Worm (Caenorhabditis elegans) whole organism, young adult: ENCODE data around the gene E02H4.2.

Source experiments
- B0019.2 ChIP-seq: fragments of 200-800 bp; sonication (Bioruptor generic); conservative IDR thresholded peaks from 2 replicates; pipeline ENCODE4 v1.3.6; 2022; ENCODE audit warnings: missing genetic modification reagents, missing genetic modification characterization, missing compliant biosample characterization
- B0035.1 ChIP-seq: sonication (generic microtip); optimal IDR thresholded peaks from 2 replicates; lab custom pipeline; 2016; ENCODE audit warnings: missing genetic modification characterization, mild to moderate bottlenecking, missing compliant biosample characterization, missing genotype, missing genetic modification reagents
- F10E7.11 ChIP-seq: sonication (generic microtip); optimal IDR thresholded peaks from 2 replicates; lab custom pipeline; 2017; ENCODE audit warnings: mild to moderate bottlenecking, missing genetic modification characterization, moderate library complexity, missing compliant biosample characterization
- F37B4.10 ChIP-seq: fragments of 200-800 bp; sonication (Bioruptor generic); IDR thresholded peaks from 2 replicates; pipeline ENCODE4 v1.3.6; 2022; ENCODE audit warnings: missing genetic modification characterization, missing compliant biosample characterization
- F55B11.4 ChIP-seq: sonication (generic microtip); optimal IDR thresholded peaks from 2 replicates; lab custom pipeline; 2016; ENCODE audit warnings: missing compliant biosample characterization, missing genetic modification characterization, borderline replicate concordance; ENCODE audit not compliant: insufficient read depth
- F57A8.1 ChIP-seq: fragments of 200-800 bp; sonication (Bioruptor generic); optimal IDR thresholded peaks from 2 replicates; lab custom pipeline; 2018; ENCODE audit warnings: mild to moderate bottlenecking, missing genetic modification characterization, moderate library complexity, missing compliant biosample characterization
- T07F8.4 ChIP-seq: sonication (generic microtip); optimal IDR thresholded peaks from 2 replicates; lab custom pipeline; 2016; ENCODE audit warnings: mild to moderate bottlenecking, missing genetic modification characterization, moderate library complexity, missing compliant biosample characterization
- Y56A3A.18 ChIP-seq: fragments of 200-800 bp; sonication (Bioruptor generic); IDR thresholded peaks from 2 replicates; pipeline ENCODE4 v1.3.6; 2022; ENCODE audit warnings: missing genetic modification reagents, missing genetic modification characterization, missing compliant biosample characterization
- Y67H2A.10 ChIP-seq: fragments of 200-800 bp; sonication (Bioruptor generic); conservative IDR thresholded peaks from 2 replicates; pipeline ENCODE4 v1.3.6; 2022; ENCODE audit warnings: missing genetic modification reagents, missing genetic modification characterization, missing compliant biosample characterization
- Y95B8A.8 ChIP-seq: fragments of 200-800 bp; sonication (Bioruptor generic); IDR thresholded peaks from 2 replicates; pipeline ENCODE4 v1.3.6; 2022; ENCODE audit warnings: missing genetic modification reagents, missing genetic modification characterization, missing compliant biosample characterization
- ama-1 ChIP-seq, 3 experiments: fragments of 150-350 bp in 1 of 3; sonication (generic microtip) in 2 of 3; optimal IDR thresholded peaks; 2 replicates each; lab custom pipeline; 2014 to 2018; ENCODE audit warnings: missing biosample characterization in 2 of 3, missing genetic modification characterization in 2 of 3, missing genetic modification reagents in 2 of 3
- atf-7 ChIP-seq: sonication (generic microtip); optimal IDR thresholded peaks from 2 replicates; lab custom pipeline; 2017; ENCODE audit warnings: mild to moderate bottlenecking, missing genetic modification characterization, missing compliant biosample characterization
- attf-6 ChIP-seq: fragments of 200-800 bp; sonication (Bioruptor generic); IDR thresholded peaks from 2 replicates; pipeline ENCODE4 v1.3.6; 2022; ENCODE audit warnings: missing genetic modification reagents, missing genetic modification characterization, missing compliant biosample characterization
- ccch-3 ChIP-seq: fragments of 200-800 bp; sonication (Bioruptor generic); optimal IDR thresholded peaks from 2 replicates; lab custom pipeline; 2018; ENCODE audit warnings: mild to moderate bottlenecking, missing genetic modification characterization, missing compliant biosample characterization
- cebp-1 ChIP-seq, 2 experiments: fragments of 200-800 bp in 1 of 2; sonication (Bioruptor generic) in 1 of 2; sonication (generic microtip) in 1 of 2; IDR thresholded peaks in 1 of 2; optimal IDR thresholded peaks in 1 of 2; 2 replicates each; pipeline versions ENCODE4 v1.3.6 to Lab custom; 2017 to 2022; ENCODE audit warnings: missing compliant biosample characterization in 2 of 2, missing genetic modification characterization in 2 of 2, mild to moderate bottlenecking in 1 of 2, missing genetic modification reagents in 1 of 2, moderate library complexity in 1 of 2
- ceh-40 ChIP-seq: fragments of 200-800 bp; sonication (Bioruptor generic); IDR thresholded peaks from 2 replicates; pipeline ENCODE4 v1.3.6; 2022; ENCODE audit warnings: missing genetic modification characterization, missing compliant biosample characterization
- ceh-58 ChIP-seq: fragments of 200-800 bp; sonication (Bioruptor generic); IDR thresholded peaks from 2 replicates; pipeline ENCODE4 v1.3.6; 2022; ENCODE audit warnings: missing genetic modification characterization, missing compliant biosample characterization
- ceh-91 ChIP-seq: fragments of 200-800 bp; sonication (Bioruptor generic); IDR thresholded peaks from 2 replicates; pipeline ENCODE4 v1.3.6; 2022; ENCODE audit warnings: missing genetic modification reagents, missing genetic modification characterization, missing compliant biosample characterization
- chd-7 ChIP-seq: sonication (generic microtip); optimal IDR thresholded peaks from 2 replicates; lab custom pipeline; 2016; ENCODE audit warnings: mild to moderate bottlenecking, missing genetic modification characterization, moderate library complexity, missing compliant biosample characterization
- die-1 ChIP-seq: sonication (generic microtip); optimal IDR thresholded peaks from 2 replicates; lab custom pipeline; 2016; ENCODE audit warnings: missing genotype, mild to moderate bottlenecking, missing genetic modification characterization, missing compliant biosample characterization
- dpl-1 ChIP-seq: fragments of 150-350 bp; optimal IDR thresholded peaks from 2 replicates; lab custom pipeline; 2014; ENCODE audit warnings: missing biosample characterization, missing genetic modification reagents, missing genetic modification characterization
- efl-1 ChIP-seq: fragments of 150-350 bp; optimal IDR thresholded peaks from 2 replicates; lab custom pipeline; 2014; ENCODE audit warnings: missing biosample characterization, missing genetic modification reagents, missing genetic modification characterization
- gei-17 ChIP-seq: fragments of 200-800 bp; sonication (Bioruptor generic); optimal IDR thresholded peaks from 2 replicates; lab custom pipeline; 2018; ENCODE audit warnings: mild to moderate bottlenecking, missing genetic modification characterization, missing compliant biosample characterization
- hlh-12 ChIP-seq: sonication (generic microtip); optimal IDR thresholded peaks from 2 replicates; lab custom pipeline; 2016; ENCODE audit warnings: missing genetic modification characterization, missing compliant biosample characterization
- hlh-26 ChIP-seq: fragments of 200-800 bp; sonication (Bioruptor generic); conservative IDR thresholded peaks from 2 replicates; pipeline ENCODE4 v1.3.6; 2022; ENCODE audit warnings: missing genetic modification reagents, missing genetic modification characterization, missing compliant biosample characterization
- let-607 ChIP-seq, 2 experiments: fragments of 200-800 bp in 1 of 2; sonication (Bioruptor generic) in 1 of 2; sonication (generic microtip) in 1 of 2; optimal IDR thresholded peaks; 2 replicates each; lab custom pipeline; 2016 to 2018; ENCODE audit warnings: mild to moderate bottlenecking in 2 of 2, missing compliant biosample characterization in 2 of 2, missing genetic modification characterization in 2 of 2, moderate library complexity in 2 of 2, missing genotype in 1 of 2
- lin-26 ChIP-seq: fragments of 200-800 bp; sonication (Bioruptor generic); IDR thresholded peaks from 2 replicates; pipeline ENCODE4 v1.3.6; 2022; ENCODE audit warnings: missing genetic modification reagents, missing genetic modification characterization, missing compliant biosample characterization
- lin-40 ChIP-seq: sonication (generic microtip); optimal IDR thresholded peaks from 2 replicates; lab custom pipeline; 2016; ENCODE audit warnings: missing genetic modification characterization, mild to moderate bottlenecking, missing compliant biosample characterization, missing genotype, missing genetic modification reagents
- lin-54 ChIP-seq: fragments of 200-800 bp; sonication (Bioruptor generic); optimal IDR thresholded peaks from 2 replicates; lab custom pipeline; 2018; ENCODE audit warnings: mild to moderate bottlenecking, missing genetic modification characterization, missing compliant biosample characterization
- lsl-1 ChIP-seq: fragments of 200-800 bp; sonication (Bioruptor generic); optimal IDR thresholded peaks from 2 replicates; lab custom pipeline; 2018; ENCODE audit warnings: mild to moderate bottlenecking, missing genetic modification characterization, moderate library complexity, missing compliant biosample characterization
- lsy-27 ChIP-seq: sonication (generic microtip); optimal IDR thresholded peaks from 2 replicates; lab custom pipeline; 2017; ENCODE audit warnings: missing genetic modification characterization, mild to moderate bottlenecking, missing compliant biosample characterization, antibody characterized with exemption, missing genotype, borderline replicate concordance; ENCODE audit not compliant: insufficient read depth
- madf-10 ChIP-seq: sonication (generic microtip); optimal IDR thresholded peaks from 2 replicates; lab custom pipeline; 2016; ENCODE audit warnings: mild to moderate bottlenecking, missing genetic modification characterization, missing compliant biosample characterization
- madf-6 ChIP-seq: fragments of 200-800 bp; sonication (Bioruptor generic); IDR thresholded peaks from 2 replicates; pipeline ENCODE4 v1.3.6; 2022; ENCODE audit warnings: missing genetic modification reagents, missing genetic modification characterization, missing compliant biosample characterization
- madf-8 ChIP-seq: fragments of 200-800 bp; sonication (Bioruptor generic); conservative IDR thresholded peaks from 2 replicates; pipeline ENCODE4 v1.3.6; 2022; ENCODE audit warnings: missing genetic modification reagents, missing genetic modification characterization, missing compliant biosample characterization
- mel-28 ChIP-seq: sonication (generic microtip); optimal IDR thresholded peaks from 2 replicates; lab custom pipeline; 2016; ENCODE audit warnings: borderline replicate concordance, mild to moderate bottlenecking, missing genetic modification characterization, missing compliant biosample characterization
- nfyb-1 ChIP-seq: fragments of 200-800 bp; sonication (Bioruptor generic); IDR thresholded peaks from 2 replicates; pipeline ENCODE4 v1.3.6; 2022; ENCODE audit warnings: missing genetic modification reagents, missing genetic modification characterization, missing compliant biosample characterization
- nhr-27 ChIP-seq: fragments of 200-800 bp; sonication (Bioruptor generic); optimal IDR thresholded peaks from 2 replicates; lab custom pipeline; 2018; ENCODE audit warnings: mild to moderate bottlenecking, missing genetic modification characterization, moderate library complexity, missing compliant biosample characterization
- nhr-80 ChIP-seq: sonication (generic microtip); optimal IDR thresholded peaks from 2 replicates; lab custom pipeline; 2016; ENCODE audit warnings: missing genetic modification characterization, missing compliant biosample characterization
- nhr-90 ChIP-seq: sonication (generic microtip); optimal IDR thresholded peaks from 2 replicates; lab custom pipeline; 2016; ENCODE audit warnings: missing genotype, mild to moderate bottlenecking, missing genetic modification characterization, missing compliant biosample characterization
- repo-1 ChIP-seq: sonication (generic microtip); optimal IDR thresholded peaks from 2 replicates; lab custom pipeline; 2017; ENCODE audit warnings: mild to moderate bottlenecking, missing genetic modification characterization, missing compliant biosample characterization
- sdz-38 ChIP-seq: sonication (generic microtip); optimal IDR thresholded peaks from 2 replicates; lab custom pipeline; 2016; ENCODE audit warnings: missing genotype, missing genetic modification characterization, missing compliant biosample characterization
- snpc-1.1 ChIP-seq: sonication (generic microtip); optimal IDR thresholded peaks from 2 replicates; lab custom pipeline; 2017; ENCODE audit warnings: missing genetic modification characterization, mild to moderate bottlenecking, missing compliant biosample characterization, antibody characterized with exemption, moderate library complexity, missing genotype, missing genetic modification reagents; ENCODE audit not compliant: insufficient read depth
- snpc-3.4 ChIP-seq: sonication (generic microtip); optimal IDR thresholded peaks from 2 replicates; lab custom pipeline; 2017; ENCODE audit warnings: missing genetic modification characterization, mild to moderate bottlenecking, missing compliant biosample characterization, antibody characterized with exemption, moderate library complexity, missing genotype, missing genetic modification reagents
- xnd-1 ChIP-seq: sonication (generic microtip); optimal IDR thresholded peaks from 2 replicates; lab custom pipeline; 2016; ENCODE audit warnings: missing genotype, missing genetic modification reagents, missing genetic modification characterization, missing compliant biosample characterization
- zim-3 ChIP-seq: sonication (generic microtip); optimal IDR thresholded peaks from 2 replicates; lab custom pipeline; 2017; ENCODE audit warnings: mild to moderate bottlenecking, missing genetic modification characterization, moderate library complexity, missing compliant biosample characterization
- ztf-22 ChIP-seq: fragments of 200-800 bp; sonication (Bioruptor generic); optimal IDR thresholded peaks from 2 replicates; lab custom pipeline; 2018; ENCODE audit warnings: mild to moderate bottlenecking, missing genetic modification characterization, moderate library complexity, missing compliant biosample characterization
- ztf-25 ChIP-seq: fragments of 200-800 bp; sonication (Bioruptor generic); IDR thresholded peaks from 2 replicates; pipeline ENCODE4 v1.3.6; 2022; ENCODE audit warnings: missing genetic modification reagents, missing genetic modification characterization, missing compliant biosample characterization
- ztf-3 ChIP-seq: fragments of 200-800 bp; sonication (Bioruptor generic); optimal IDR thresholded peaks from 2 replicates; lab custom pipeline; 2018; ENCODE audit warnings: mild to moderate bottlenecking, missing genetic modification characterization, missing compliant biosample characterization

The E02H4.2 gene

DNA sequence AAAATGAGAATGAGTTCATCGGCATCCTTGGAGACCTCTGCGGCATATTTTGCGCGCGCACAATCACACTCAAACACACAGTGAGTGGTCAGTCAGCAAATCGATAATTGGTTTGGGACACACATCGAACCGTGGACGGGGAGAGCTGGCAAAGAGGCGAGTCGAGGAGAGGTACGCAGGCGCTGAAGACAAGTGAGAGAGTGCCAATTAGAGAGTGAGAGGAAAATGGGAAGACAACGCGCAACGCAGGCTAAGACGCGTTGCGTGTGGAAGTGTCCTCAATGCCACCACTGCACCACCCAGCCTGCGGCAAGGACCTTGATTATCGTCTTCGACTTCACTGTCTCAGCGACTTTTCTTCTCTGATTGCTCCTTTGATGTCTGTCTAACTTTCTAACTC, 15.8 kb upstream of the E02H4.2 start (continued):
- peak; percentile 82 for TF ChIP-seq nfyb-1
- TF ChIP-seq Y67H2A.10: no peak
- no peak for TF ChIP-seq repo-1 (tag; lab: Kevin White, UChicago)
- TF ChIP-seq mel-28: no peak
- no peak for TF ChIP-seq snpc-1.1 (tag; lab: Kevin White, UChicago)
- TF ChIP-seq snpc-3.4: no peak
- peak; percentile 16 for TF ChIP-seq die-1 (tag; lab: Kevin White, UChicago)
- no peak for TF ChIP-seq Y95B8A.8 (GFP tag; lab: Robert Waterston, UW)
- peak; percentile 74 for TF ChIP-seq lin-40 (tag; lab: Kevin White, UChicago)
- no peak for TF ChIP-seq hlh-26
- no peak for TF ChIP-seq F55B11.4
- TF ChIP-seq madf-10 (tag; lab: Kevin White, UChicago): peak; percentile 36
- no peak for TF ChIP-seq lsl-1 (GFP tag; lab: Kevin White, UChicago)
- no peak for TF ChIP-seq zim-3
- no peak for TF ChIP-seq ztf-25 (GFP tag; lab: Robert Waterston, UW)
- TF ChIP-seq nhr-27 (tag; lab: Kevin White, UChicago): no peak
- 0 out of 2 replicates have a peak, but pooled peaks have one; percentile 17 for TF ChIP-seq Y56A3A.18 (GFP tag; lab: Robert Waterston, UW)
- peak; percentile 9 to 24 for TF ChIP-seq let-607 (tag; optimal IDR thresholded peaks at IDR 0.05; lab: Kevin White, UChicago)
- no peak for TF ChIP-seq ceh-40 (GFP tag; lab: Robert Waterston, UW)
- TF ChIP-seq sdz-38 (tag; lab: Kevin White, UChicago): no peak
- no peak for TF ChIP-seq ztf-3
- no peak for TF ChIP-seq lsy-27
- peak; percentile 6 for TF ChIP-seq efl-1 (GFP tag; lab: Kevin White, UChicago)
- TF ChIP-seq madf-6: no peak
- no peak for TF ChIP-seq hlh-12 (tag; lab: Kevin White, UChicago)
- TF ChIP-seq ceh-91: no peak
- no peak for TF ChIP-seq madf-8
- TF ChIP-seq nhr-90 (tag; lab: Kevin White, UChicago): no peak
- no peak for TF ChIP-seq ceh-58
- TF ChIP-seq lin-54 (GFP tag; lab: Kevin White, UChicago): no peak
- no peak for TF ChIP-seq atf-7 (tag; lab: Kevin White, UChicago)
- no peak for TF ChIP-seq dpl-1
- TF ChIP-seq F37B4.10: no peak
- no peak for TF ChIP-seq lin-26 (GFP tag; lab: Robert Waterston, UW)
- TF ChIP-seq B0035.1 (tag; lab: Kevin White, UChicago): no peak
- TF ChIP-seq B0019.2 (GFP tag; lab: Robert Waterston, UW): no peak
- TF ChIP-seq chd-7: peak; percentile 28
- peak; percentile 31 for TF ChIP-seq gei-17
- TF ChIP-seq ccch-3: no peak
- no peak for TF ChIP-seq F57A8.1
- TF ChIP-seq F10E7.11: no peak
- peak; percentile 5 for TF ChIP-seq ztf-22
- TF ChIP-seq attf-6 (GFP tag; lab: Robert Waterston, UW): no peak
- TF ChIP-seq xnd-1 (tag; lab: Kevin White, UChicago): no peak
- peak; percentile 56 for TF ChIP-seq nhr-80 (tag; lab: Kevin White, UChicago)
- no peak for TF ChIP-seq T07F8.4 (tag; lab: Kevin White, UChicago)
- TF ChIP-seq ama-1 (optimal IDR thresholded peaks at IDR 0.05; lab: Kevin White, UChicago): no peak
- no peak for TF ChIP-seq ama-1 (GFP tag; optimal IDR thresholded peaks at IDR 0.05; lab: Kevin White, UChicago)
- TF ChIP-seq cebp-1 (GFP tag; IDR thresholded peaks at IDR 0.05; lab: Robert Waterston, UW): no peak
- no peak for TF ChIP-seq cebp-1 (tag; optimal IDR thresholded peaks at IDR 0.05; lab: Kevin White, UChicago)
